Fruit fly (Drosophila melanogaster) whole organism, embryonic: Measurements from ENCODE around the gene lectin-29Ca.

ENCODE experiments used
- B-H1 ChIP-seq: fragments of 200-800 bp; sonication (Bioruptor generic); IDR thresholded peaks from 3 replicates; pipeline ENCODE4 v1.3.6; 2022; ENCODE audit warnings: missing biosample characterization, missing genetic modification characterization
- BtbVII ChIP-seq: fragments of 200-800 bp; sonication (Bioruptor generic); optimal IDR thresholded peaks from 3 replicates; lab custom pipeline; 2017; ENCODE audit warnings: missing biosample characterization, mild to moderate bottlenecking, missing genetic modification characterization
- CG10274 ChIP-seq: fragments of 200-800 bp; sonication (Bioruptor generic); optimal IDR thresholded peaks from 3 replicates; lab custom pipeline; 2017; ENCODE audit warnings: missing biosample characterization, mild to moderate bottlenecking, missing genetic modification characterization
- CG10321 ChIP-seq: fragments of 200-800 bp; sonication (Bioruptor generic); IDR thresholded peaks from 2 replicates; pipeline ENCODE4 v1.3.6; 2022; ENCODE audit warnings: missing biosample characterization, missing genetic modification characterization
- CG10366 ChIP-seq: fragments of 200-800 bp; sonication (Bioruptor generic); IDR thresholded peaks from 2 replicates; pipeline ENCODE4 v1.3.6; 2022; ENCODE audit warnings: missing biosample characterization, missing genetic modification characterization
- CG13287 ChIP-seq: fragments of 200-800 bp; sonication (Bioruptor generic); IDR thresholded peaks from 2 replicates; pipeline ENCODE4 v1.3.6; 2022; ENCODE audit warnings: missing biosample characterization, missing genetic modification characterization; ENCODE audit not compliant: partially characterized antibody
- CG14050 ChIP-seq: fragments of 200-800 bp; sonication (Bioruptor generic); IDR thresholded peaks from 3 replicates; pipeline ENCODE4 v1.3.6; 2022; ENCODE audit warnings: missing biosample characterization, missing genetic modification characterization
- CG1529 ChIP-seq: fragments of 200-800 bp; sonication (Bioruptor generic); optimal IDR thresholded peaks from 3 replicates; lab custom pipeline; 2018; ENCODE audit warnings: missing biosample characterization, missing genetic modification characterization
- CG15601 ChIP-seq: fragments of 200-800 bp; sonication (Bioruptor generic); optimal IDR thresholded peaks from 3 replicates; lab custom pipeline; 2019; ENCODE audit warnings: missing biosample characterization, mild to moderate bottlenecking, missing genetic modification characterization, moderate library complexity
- CG17359 ChIP-seq: fragments of 200-800 bp; sonication (Bioruptor generic); optimal IDR thresholded peaks from 3 replicates; lab custom pipeline; 2018; ENCODE audit warnings: missing biosample characterization, mild to moderate bottlenecking, missing genetic modification characterization, moderate library complexity
- CG2120 ChIP-seq: fragments of 200-800 bp; sonication (Bioruptor generic); optimal IDR thresholded peaks from 3 replicates; lab custom pipeline; 2016; ENCODE audit warnings: missing biosample characterization, missing genetic modification characterization
- CG31224 ChIP-seq: fragments of 200-800 bp; sonication (Bioruptor generic); IDR thresholded peaks from 2 replicates; pipeline ENCODE4 v1.3.6; 2022; ENCODE audit warnings: missing biosample characterization, missing genetic modification characterization
- CG32532 ChIP-seq: fragments of 200-800 bp; sonication (Bioruptor generic); IDR thresholded peaks from 2 replicates; pipeline ENCODE4 v1.3.6; 2022; ENCODE audit warnings: missing biosample characterization, missing genetic modification characterization
- CG32767 ChIP-seq: fragments of 200-800 bp; sonication (Bioruptor generic); IDR thresholded peaks from 2 replicates; pipeline ENCODE4 v1.3.6; 2022; ENCODE audit warnings: missing biosample characterization, missing genetic modification characterization
- CG3281 ChIP-seq: fragments of 200-800 bp; sonication (Bioruptor generic); optimal IDR thresholded peaks from 3 replicates; lab custom pipeline; 2017; ENCODE audit warnings: missing biosample characterization, mild to moderate bottlenecking, missing genetic modification characterization
- CG34376 ChIP-seq: fragments of 200-800 bp; sonication (Bioruptor generic); optimal IDR thresholded peaks from 2 replicates; lab custom pipeline; 2018; ENCODE audit warnings: missing biosample characterization, mild to moderate bottlenecking, missing genetic modification characterization
- CG3847 ChIP-seq: fragments of 200-800 bp; sonication (Bioruptor generic); IDR thresholded peaks from 2 replicates; pipeline ENCODE4 v1.3.6; 2022; ENCODE audit warnings: missing biosample characterization, missing genetic modification characterization
- CG3995 ChIP-seq: fragments of 200-800 bp; sonication (Bioruptor generic); optimal IDR thresholded peaks from 3 replicates; lab custom pipeline; 2016; ENCODE audit warnings: missing biosample characterization, missing genetic modification characterization
- CG6689 ChIP-seq: fragments of 200-800 bp; sonication (Bioruptor generic); IDR thresholded peaks from 2 replicates; pipeline ENCODE4 v1.3.6; 2022; ENCODE audit warnings: missing biosample characterization, missing genetic modification characterization
- CG7987 ChIP-seq: fragments of 200-800 bp; sonication (Bioruptor generic); optimal IDR thresholded peaks from 2 replicates; lab custom pipeline; 2018; ENCODE audit warnings: missing biosample characterization, mild to moderate bottlenecking, missing genetic modification characterization, moderate library complexity
- CG8924 ChIP-seq: fragments of 200-800 bp; optimal IDR thresholded peaks from 3 replicates; lab custom pipeline; 2019; ENCODE audit warnings: missing biosample characterization, mild to moderate bottlenecking, missing genetic modification characterization, moderate library complexity
- CG9727 ChIP-seq: fragments of 200-800 bp; sonication (Bioruptor generic); optimal IDR thresholded peaks from 3 replicates; lab custom pipeline; 2017; ENCODE audit warnings: missing biosample characterization, mild to moderate bottlenecking, missing genetic modification characterization
- CG9817 ChIP-seq: fragments of 200-800 bp; sonication (Bioruptor generic); optimal IDR thresholded peaks from 2 replicates; lab custom pipeline; 2018; ENCODE audit warnings: missing biosample characterization, mild to moderate bottlenecking, missing genetic modification characterization, moderate library complexity
- CkIIα-i1 ChIP-seq: fragments of 200-800 bp; sonication (Bioruptor generic); IDR thresholded peaks from 2 replicates; pipeline ENCODE4 v1.3.6; 2022; ENCODE audit warnings: missing biosample characterization, missing genetic modification characterization
- Deaf1 ChIP-seq: fragments of 200-800 bp; optimal IDR thresholded peaks from 3 replicates; lab custom pipeline; 2019; ENCODE audit warnings: missing biosample characterization, mild to moderate bottlenecking, missing genetic modification characterization, moderate library complexity
- ERR ChIP-seq: fragments of 200-800 bp; sonication (Bioruptor generic); optimal IDR thresholded peaks from 2 replicates; lab custom pipeline; 2016; ENCODE audit warnings: missing biosample characterization, missing genetic modification characterization
- Fer2 ChIP-seq: fragments of 200-800 bp; sonication (Bioruptor generic); optimal IDR thresholded peaks from 2 replicates; lab custom pipeline; 2018; ENCODE audit warnings: missing biosample characterization, mild to moderate bottlenecking, missing genetic modification characterization, moderate library complexity
- Hr3 ChIP-seq: fragments of 200-800 bp; sonication (Bioruptor generic); optimal IDR thresholded peaks from 3 replicates; lab custom pipeline; 2016; ENCODE audit warnings: missing biosample characterization, missing genetic modification characterization
- Kr ChIP-seq: fragments of 200-800 bp; sonication (Bioruptor generic); optimal IDR thresholded peaks from 2 replicates; lab custom pipeline; 2017; ENCODE audit warnings: missing biosample characterization, mild to moderate bottlenecking, missing genetic modification characterization
- Med ChIP-seq: fragments of 200-800 bp; sonication (Bioruptor generic); peaks from one replicate; lab custom pipeline; 2016; ENCODE audit warnings: missing biosample characterization, missing genetic modification characterization, mild to moderate bottlenecking, inconsistent platforms, moderate library complexity
- NC2α ChIP-seq: fragments of 200-800 bp; sonication (Bioruptor generic); optimal IDR thresholded peaks from 2 replicates; lab custom pipeline; 2016; ENCODE audit warnings: missing biosample characterization, missing genetic modification characterization
- Pdp1 ChIP-seq, 2 experiments: fragments of 200-800 bp; sonication (Bioruptor generic); optimal IDR thresholded peaks; 3 replicates each; lab custom pipeline; 2016; ENCODE audit warnings: missing biosample characterization in 2 of 2, missing genetic modification characterization in 2 of 2, mild to moderate bottlenecking in 1 of 2, moderate library complexity in 1 of 2
- Rx ChIP-seq: fragments of 200-800 bp; sonication (Bioruptor generic); IDR thresholded peaks from 2 replicates; pipeline ENCODE4 v1.3.6; 2022; ENCODE audit warnings: missing biosample characterization, missing genetic modification characterization
- Sin3A ChIP-seq: fragments of >200 bp; optimal IDR thresholded peaks from 2 replicates; lab custom pipeline; 2018
- Six4 ChIP-seq: fragments of 200-800 bp; sonication (Bioruptor generic); optimal IDR thresholded peaks from 2 replicates; lab custom pipeline; 2016; ENCODE audit warnings: missing biosample characterization, missing genetic modification characterization
- Sry-δ ChIP-seq: fragments of 200-800 bp; sonication (Bioruptor generic); optimal IDR thresholded peaks from 2 replicates; lab custom pipeline; 2016; ENCODE audit warnings: missing biosample characterization, missing genetic modification characterization
- Trl ChIP-seq, 3 experiments: fragments of >200 bp in 2 of 3; fragments of 200-800 bp in 1 of 3; sonication (Bioruptor generic) in 1 of 3; optimal IDR thresholded peaks; 2 replicates in 1 of 3; 3 replicates in 2 of 3; lab custom pipeline; 2016 to 2017; ENCODE audit warnings: missing biosample characterization in 1 of 3, missing genetic modification characterization in 1 of 3
- ac ChIP-seq: fragments of 200-800 bp; sonication (Bioruptor generic); optimal IDR thresholded peaks from 3 replicates; lab custom pipeline; 2017; ENCODE audit warnings: missing biosample characterization, mild to moderate bottlenecking, missing genetic modification characterization
- btn ChIP-seq: fragments of 200-800 bp; sonication (Bioruptor generic); optimal IDR thresholded peaks from 2 replicates; lab custom pipeline; 2016; ENCODE audit warnings: missing biosample characterization, missing genetic modification characterization
- cg ChIP-seq: fragments of 200-800 bp; sonication (Bioruptor generic); optimal IDR thresholded peaks from 3 replicates; lab custom pipeline; 2019; ENCODE audit warnings: missing biosample characterization, mild to moderate bottlenecking, missing genetic modification characterization, moderate library complexity
- chn ChIP-seq: fragments of 200-800 bp; sonication (Bioruptor generic); optimal IDR thresholded peaks from 2 replicates; lab custom pipeline; 2016; ENCODE audit warnings: missing biosample characterization, missing genetic modification characterization
- da ChIP-seq: fragments of 200-800 bp; sonication (Bioruptor generic); optimal IDR thresholded peaks from 2 replicates; lab custom pipeline; 2016; ENCODE audit warnings: missing biosample characterization, missing genetic modification characterization
- fd96Cb ChIP-seq: fragments of 200-800 bp; sonication (Bioruptor generic); optimal IDR thresholded peaks from 2 replicates; lab custom pipeline; 2018; ENCODE audit warnings: missing biosample characterization, mild to moderate bottlenecking, missing genetic modification characterization, moderate library complexity
- inv ChIP-seq: fragments of 200-800 bp; sonication (Bioruptor generic); IDR thresholded peaks from 2 replicates; pipeline ENCODE4 v1.3.6; 2022; ENCODE audit warnings: missing biosample characterization, missing genetic modification characterization; ENCODE audit not compliant: partially characterized antibody
- jumu ChIP-seq: fragments of 200-800 bp; sonication (Bioruptor generic); optimal IDR thresholded peaks from 3 replicates; lab custom pipeline; 2016; ENCODE audit warnings: missing biosample characterization, missing genetic modification characterization
- lab ChIP-seq: fragments of 200-800 bp; sonication (Bioruptor generic); optimal IDR thresholded peaks from 3 replicates; lab custom pipeline; 2017; ENCODE audit warnings: missing biosample characterization, missing genetic modification characterization, mild to moderate bottlenecking, moderate library complexity, missing genetic modification reagents
- p53 ChIP-seq: fragments of 200-800 bp; sonication (Bioruptor generic); optimal IDR thresholded peaks from 2 replicates; lab custom pipeline; 2016; ENCODE audit warnings: missing biosample characterization, missing genetic modification characterization
- pzg ChIP-seq: fragments of 200-800 bp; sonication (Bioruptor generic); optimal IDR thresholded peaks from 3 replicates; lab custom pipeline; 2018; ENCODE audit warnings: missing biosample characterization, mild to moderate bottlenecking, missing genetic modification characterization, moderate library complexity
- unpg ChIP-seq: fragments of 200-800 bp; sonication (Bioruptor generic); optimal IDR thresholded peaks from 3 replicates; lab custom pipeline; 2018; ENCODE audit warnings: missing biosample characterization, mild to moderate bottlenecking, missing genetic modification characterization, moderate library complexity
- wor ChIP-seq: fragments of 200-800 bp; sonication (Bioruptor generic); IDR thresholded peaks from 2 replicates; pipeline ENCODE4 v1.3.6; 2022; ENCODE audit warnings: missing biosample characterization, missing genetic modification characterization

The lectin-29Ca gene

dm6 chr2L:8361204-8361952 lies 32.7 kb downstream of the lectin-29Ca start (continued):
- TF ChIP-seq CG1529 (GFP tag; lab: Kevin White, UChicago), result no peak
- peak; percentile 49 for TF ChIP-seq lab (GFP tag; lab: Kevin White, UChicago)
- TF ChIP-seq p53 (GFP tag; lab: Kevin White, UChicago), result no peak
- TF ChIP-seq Kr (GFP tag; lab: Kevin White, UChicago), result no peak
- no peak for TF ChIP-seq CG3847 (GFP tag; lab: Robert Waterston, UW)
- TF ChIP-seq CG3281 (GFP tag; lab: Kevin White, UChicago), result peak; percentile 39
- TF ChIP-seq btn (GFP tag; lab: Kevin White, UChicago), result no peak
- peak; percentile 28; the same call in 1 of the 2 replicates for TF ChIP-seq CG32532 (GFP tag; lab: Robert Waterston, UW)
- TF ChIP-seq CG32767 (GFP tag; lab: Robert Waterston, UW), result no peak
- TF ChIP-seq unpg, result no peak
- no peak for TF ChIP-seq inv (GFP tag; lab: Robert Waterston, UW)
- no peak for TF ChIP-seq jumu
- TF ChIP-seq CG15601 (tag; lab: Kevin White, UChicago), result no peak
- no peak for TF ChIP-seq CkIIα-i1
- TF ChIP-seq BtbVII, result no peak
- peak; percentile 46; the same call in 1 of the 2 replicates for TF ChIP-seq CG31224 (GFP tag; lab: Robert Waterston, UW)
- TF ChIP-seq cg (GFP tag; lab: Kevin White, UChicago), result no peak
- no peak for TF ChIP-seq wor (GFP tag; lab: Robert Waterston, UW)
- no peak for TF ChIP-seq CG10321
- TF ChIP-seq CG17359, result no peak
- peak; percentile 45 for TF ChIP-seq CG9727 (GFP tag; lab: Kevin White, UChicago)
- peak; percentile 20 for TF ChIP-seq CG8924 (tag; lab: Kevin White, UChicago)
- no peak for TF ChIP-seq CG6689
- TF ChIP-seq CG10366 (GFP tag; lab: Robert Waterston, UW), result no peak
- no peak for TF ChIP-seq pzg
- peak; percentile 50 for TF ChIP-seq CG2120 (GFP tag; lab: Kevin White, UChicago)
- no peak for TF ChIP-seq Deaf1 (tag; lab: Kevin White, UChicago)
- no peak for TF ChIP-seq NC2α (GFP tag; lab: Kevin White, UChicago)
- TF ChIP-seq Hr3, result no peak
- TF ChIP-seq Pdp1 (GFP tag; optimal IDR thresholded peaks at IDR 0.05; lab: Kevin White, UChicago), result peak in 1 of 2 experiments; percentile 11
- no peak for TF ChIP-seq Rx (GFP tag; lab: Robert Waterston, UW)
- TF ChIP-seq Six4 (GFP tag; lab: Kevin White, UChicago), result no peak
- TF ChIP-seq CG13287, result no peak
- TF ChIP-seq chn (GFP tag; lab: Kevin White, UChicago), result no peak
- TF ChIP-seq ERR, result no peak
- no peak for TF ChIP-seq Sin3A (lab: Kevin White, UChicago)
- TF ChIP-seq Trl (optimal IDR thresholded peaks at IDR 0.05; lab: Kevin White, UChicago), result no peak
- TF ChIP-seq Trl (GFP tag; optimal IDR thresholded peaks at IDR 0.05; lab: Kevin White, UChicago), result no peak
- TF ChIP-seq CG9817, result no peak
- TF ChIP-seq CG34376, result no peak
- no peak for TF ChIP-seq CG10274 (GFP tag; lab: Kevin White, UChicago)
- no peak for TF ChIP-seq CG14050
- peak; percentile 77 for TF ChIP-seq Med (GFP tag; lab: Kevin White, UChicago)
- no peak for TF ChIP-seq ac (GFP tag; lab: Kevin White, UChicago)
- TF ChIP-seq Fer2, result no peak
- no peak for TF ChIP-seq da (GFP tag; lab: Kevin White, UChicago)
- TF ChIP-seq CG3995, result no peak
- peak; percentile 2 for TF ChIP-seq CG7987 (GFP tag; lab: Kevin White, UChicago)
- no peak for TF ChIP-seq B-H1 (GFP tag; lab: Robert Waterston, UW)
- TF ChIP-seq Sry-δ (GFP tag; lab: Kevin White, UChicago), result no peak
- TF ChIP-seq fd96Cb (tag; lab: Kevin White, UChicago), result peak; percentile 27
